Worm (Caenorhabditis elegans) whole organism, L4/young adult: ENCODE results near the gene Y44A6D.5.

ENCODE experiments used
- W03F9.2 ChIP-seq: fragments of 150-350 bp; optimal IDR thresholded peaks from 2 replicates; lab custom pipeline; 2014; ENCODE audit warnings: missing biosample characterization, missing genetic modification characterization
- dao-5 ChIP-seq: sonication (generic microtip); optimal IDR thresholded peaks from 2 replicates; lab custom pipeline; 2016; ENCODE audit warnings: missing genotype, missing genetic modification characterization, moderate library complexity, missing compliant biosample characterization
- him-1 ChIP-seq: sonication (generic microtip); optimal IDR thresholded peaks from 2 replicates; lab custom pipeline; 2016; ENCODE audit warnings: missing genotype, missing genetic modification reagents, missing genetic modification characterization, missing compliant biosample characterization

Gene Y44A6D.5

ce11 chrV:20802906-20803305, at the start of gene Y44A6D.5:
Gene Y44A6D.5 (minus strand): TSS chrV:20803006.
- no peak for TF ChIP-seq W03F9.2 (tag; lab: Kevin White, UChicago)
- TF ChIP-seq him-1 (tag; lab: Kevin White, UChicago) = no peak
- TF ChIP-seq dao-5 (tag; lab: Kevin White, UChicago) = no peak

ce11 chrV:20851847-20852386, 49.1 kb upstream of the Y44A6D.5 start, which contains the start of gene ndua-1:
Gene ndua-1 (minus strand): TSS chrV:20851897.
- no peak for TF ChIP-seq him-1 (tag; lab: Kevin White, UChicago)
- TF ChIP-seq W03F9.2 (tag; lab: Kevin White, UChicago) = peak; percentile 60

- no peak for TF ChIP-seq him-1 (tag; lab: Kevin White, UChicago)
- TF ChIP-seq dao-5 (tag; lab: Kevin White, UChicago) = no peak
- TF ChIP-seq W03F9.2 (tag; lab: Kevin White, UChicago) = no peak
These were observed 47.8 kb upstream of the Y44A6D.5 start, which contains the start of gene clec-264 for ce11 chrV:20850580-20850979. Gene clec-264 (minus strand): TSS chrV:20850701.

ce11 chrV:20847743-20848229, 45.0 kb upstream of the Y44A6D.5 start:
- TF ChIP-seq him-1 (tag; lab: Kevin White, UChicago) = no peak
- peak; percentile 24 for TF ChIP-seq W03F9.2 (tag; lab: Kevin White, UChicago)
- TF ChIP-seq dao-5 (tag; lab: Kevin White, UChicago) = no peak

ce11 chrV:20845524-20846208, 42.9 kb upstream of the Y44A6D.5 start, which contains the start of the genes F31D4.2 and fkb-6:
Gene F31D4.2 (minus strand): TSS chrV:20845546.
Gene fkb-6 (plus strand): TSS chrV:20846158.
- TF ChIP-seq dao-5 (tag; lab: Kevin White, UChicago) (no peak), W03F9.2 (tag; lab: Kevin White, UChicago) (peak; percentile 76), him-1 (tag; lab: Kevin White, UChicago) (peak; percentile 2)

ce11 chrV:20841484-20841883, 38.7 kb upstream of the Y44A6D.5 start:
- TF ChIP-seq W03F9.2 (tag; lab: Kevin White, UChicago) = no peak
- TF ChIP-seq him-1 (tag; lab: Kevin White, UChicago) = no peak
- no peak for TF ChIP-seq dao-5 (tag; lab: Kevin White, UChicago)

ce11 chrV:20838565-20838964, 35.8 kb upstream of the Y44A6D.5 start, which contains the start of gene exos-7:
Gene exos-7 (plus strand): TSS chrV:20838865.
- TF ChIP-seq dao-5 (tag; lab: Kevin White, UChicago) = no peak
- no peak for TF ChIP-seq him-1 (tag; lab: Kevin White, UChicago)
- no peak for TF ChIP-seq W03F9.2 (tag; lab: Kevin White, UChicago)

ce11 chrV:20837765-20838164, 35.0 kb upstream of the Y44A6D.5 start, which contains the start of gene mrps-12:
Gene mrps-12 (plus strand): TSS chrV:20838080.
- TF ChIP-seq him-1 (tag; lab: Kevin White, UChicago) (no peak), W03F9.2 (tag; lab: Kevin White, UChicago) (no peak), dao-5 (tag; lab: Kevin White, UChicago) (no peak)

ce11 chrV:20832554-20832963, 29.8 kb upstream of the Y44A6D.5 start:
- TF ChIP-seq dao-5 (tag; lab: Kevin White, UChicago) (no peak), W03F9.2 (tag; lab: Kevin White, UChicago) (no peak), him-1 (tag; lab: Kevin White, UChicago) (no peak)

- TF ChIP-seq W03F9.2 (tag; lab: Kevin White, UChicago) (no peak), dao-5 (tag; lab: Kevin White, UChicago) (no peak), him-1 (tag; lab: Kevin White, UChicago) (no peak)
These were observed 29.1 kb upstream of the Y44A6D.5 start for ce11 chrV:20831867-20832266.

- TF ChIP-seq W03F9.2 (tag; lab: Kevin White, UChicago) (no peak), dao-5 (tag; lab: Kevin White, UChicago) (no peak), him-1 (tag; lab: Kevin White, UChicago) (no peak)
These were observed 27.6 kb upstream of the Y44A6D.5 start for ce11 chrV:20830409-20830808.

- no peak for TF ChIP-seq him-1 (tag; lab: Kevin White, UChicago)
- TF ChIP-seq dao-5 (tag; lab: Kevin White, UChicago) = no peak
- no peak for TF ChIP-seq W03F9.2 (tag; lab: Kevin White, UChicago)
These were observed 26.7 kb upstream of the Y44A6D.5 start, which contains the start of gene num-1 for ce11 chrV:20829511-20829910. Gene num-1 (plus strand): TSS chrV:20829811.

- peak; percentile 40 for TF ChIP-seq him-1 (tag; lab: Kevin White, UChicago)
- TF ChIP-seq W03F9.2 (tag; lab: Kevin White, UChicago) = no peak
These were observed 26.0 kb upstream of the Y44A6D.5 start, which contains the start of gene sbt-1 for ce11 chrV:20828820-20829219. Gene sbt-1 (minus strand): TSS chrV:20828881.
